Worm (Caenorhabditis elegans) whole organism, mixed stage, embryonic: ENCODE results near the gene ZC190.10.

ENCODE experiments used
- flh-1 ChIP-seq: fragments of 200-800 bp; sonication (Bioruptor generic); optimal IDR thresholded peaks from 2 replicates; lab custom pipeline; 2018; ENCODE audit warnings: mild to moderate bottlenecking, missing genetic modification characterization, moderate library complexity, missing compliant biosample characterization
- lsy-2 ChIP-seq: fragments of 150-350 bp; optimal IDR thresholded peaks from 2 replicates; lab custom pipeline; 2014; ENCODE audit warnings: missing biosample characterization, missing genetic modification characterization
- mab-5 ChIP-seq: fragments of 150-350 bp; optimal IDR thresholded peaks from 2 replicates; lab custom pipeline; 2014; ENCODE audit warnings: missing biosample characterization, missing genetic modification characterization
- mep-1 ChIP-seq: fragments of 150-350 bp; optimal IDR thresholded peaks from 2 replicates; lab custom pipeline; 2017; ENCODE audit warnings: missing biosample characterization, missing genetic modification reagents, missing genetic modification characterization, inconsistent platforms
- mls-2 ChIP-seq: sonication (generic microtip); optimal IDR thresholded peaks from 2 replicates; lab custom pipeline; 2016; ENCODE audit warnings: mild to moderate bottlenecking, missing genetic modification characterization, moderate library complexity, missing compliant biosample characterization
- nhr-76 ChIP-seq: sonication (generic microtip); optimal IDR thresholded peaks from 2 replicates; lab custom pipeline; 2017; ENCODE audit warnings: missing biosample characterization, missing genetic modification characterization
- sem-2 ChIP-seq: fragments of 200-800 bp; sonication (Bioruptor generic); optimal IDR thresholded peaks from 2 replicates; lab custom pipeline; 2018; ENCODE audit warnings: mild to moderate bottlenecking, missing genetic modification characterization, missing compliant biosample characterization
- snpc-4 ChIP-seq: fragments of 150-350 bp; optimal IDR thresholded peaks from 2 replicates; lab custom pipeline; 2014; ENCODE audit warnings: missing biosample characterization, missing genetic modification characterization
- unc-39 ChIP-seq: fragments of 150-350 bp; optimal IDR thresholded peaks from 2 replicates; lab custom pipeline; 2014; ENCODE audit warnings: missing biosample characterization, missing genetic modification characterization
- unc-62 ChIP-seq: fragments of 150-350 bp; optimal IDR thresholded peaks from 2 replicates; lab custom pipeline; 2014; ENCODE audit warnings: missing biosample characterization, missing genetic modification reagents, missing genetic modification characterization

DNA sequence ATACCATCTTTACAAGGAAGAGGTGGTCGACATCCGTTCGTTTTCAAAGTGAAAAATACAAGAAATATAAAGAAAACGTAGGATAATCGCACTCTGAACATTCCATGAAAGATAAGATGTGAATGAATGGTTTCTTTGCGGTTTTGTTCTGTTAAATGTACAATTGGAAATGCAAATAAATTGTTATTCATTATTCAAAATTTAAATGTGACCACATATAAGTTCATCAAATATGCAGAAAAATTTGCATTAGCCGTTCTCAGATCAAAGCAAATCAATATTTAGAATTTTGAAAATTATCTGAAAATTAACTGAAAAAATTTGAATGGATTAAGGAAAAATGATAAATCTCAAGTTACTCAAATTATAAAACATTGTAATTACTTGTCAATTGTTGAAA is 15.8 kb upstream of the ZC190.10 start, which contains the start of gene ZC178.2:
- TF ChIP-seq mls-2 (tag; lab: Kevin White, UChicago), result no peak
- no peak for TF ChIP-seq mep-1 (tag; lab: Kevin White, UChicago)
- no peak for TF ChIP-seq unc-39
- TF ChIP-seq lsy-2, result no peak
- no peak for TF ChIP-seq unc-62 (GFP tag; lab: Kevin White, UChicago)
- TF ChIP-seq flh-1, result no peak
- no peak for TF ChIP-seq nhr-76
- TF ChIP-seq snpc-4 (tag; lab: Kevin White, UChicago), result no peak
- TF ChIP-seq sem-2 (GFP tag; lab: Kevin White, UChicago), result no peak
- TF ChIP-seq mab-5 (tag; lab: Kevin White, UChicago), result no peak
